Fruit fly (Drosophila melanogaster): ENCODE results near the gene Gba1a.

The Gba1a gene

dm6 chr3R:23732990-23733512 lies 32.6 kb downstream of the Gba1a start, which contains the start of the genes Hmgcr and Rpn9 (continued):
- TF ChIP-seq Taf1 (GFP tag; IDR thresholded peaks at IDR 0.05): no peak
- TF ChIP-seq CG8089 (GFP tag; optimal IDR thresholded peaks at IDR 0.05): peak; percentile 0
- no peak for TF ChIP-seq cato (GFP tag; optimal IDR thresholded peaks at IDR 0.05; ENCODE audit: borderline replicate concordance)
- no peak for TF ChIP-seq CG4404 (GFP tag; IDR thresholded peaks at IDR 0.05)
- TF ChIP-seq CG14014 (GFP tag; IDR thresholded peaks at IDR 0.05): no peak
- peak; percentile 35 for TF ChIP-seq kay (GFP tag; optimal IDR thresholded peaks at IDR 0.05)
- no peak for TF ChIP-seq zfh2 (GFP tag; optimal IDR thresholded peaks at IDR 0.05)
- no peak for TF ChIP-seq ase (GFP tag; IDR thresholded peaks at IDR 0.05)
- TF ChIP-seq zen2 (GFP tag; IDR thresholded peaks at IDR 0.05; ENCODE audit: partially characterized antibody): 0 out of 3 replicates have a peak, but pooled peaks have one; percentile 5
- peak; percentile 9 for TF ChIP-seq CG8359 (GFP tag; optimal IDR thresholded peaks at IDR 0.05; ENCODE audit: borderline replicate concordance)
- TF ChIP-seq dmrt11E (tag; optimal IDR thresholded peaks at IDR 0.05): no peak
- TF ChIP-seq btn (GFP tag; optimal IDR thresholded peaks at IDR 0.05): no peak
- no peak for TF ChIP-seq CG8281 (tag; optimal IDR thresholded peaks at IDR 0.05)
- no peak for TF ChIP-seq CG18599 (GFP tag; optimal IDR thresholded peaks at IDR 0.05)
- no peak for TF ChIP-seq aop (GFP tag; IDR thresholded peaks at IDR 0.05)
- peak; percentile 14 to 24 for TF ChIP-seq dpn (GFP tag; optimal IDR thresholded peaks at IDR 0.05)
- TF ChIP-seq CG4360 (GFP tag; IDR thresholded peaks at IDR 0.05): no peak
- peak; percentile 22 for TF ChIP-seq nau (GFP tag; optimal IDR thresholded peaks at IDR 0.05)
- peak; percentile 73 for TF ChIP-seq MBD-R2 (GFP tag; IDR thresholded peaks at IDR 0.05)
- peak; percentile 92 for TF ChIP-seq Ets97D (GFP tag; optimal IDR thresholded peaks at IDR 0.05)
- no peak for TF ChIP-seq Kr (GFP tag; optimal IDR thresholded peaks at IDR 0.05)
- no peak for TF ChIP-seq Bteb2 (GFP tag; optimal IDR thresholded peaks at IDR 0.05)
- TF ChIP-seq disco-r (GFP tag; optimal IDR thresholded peaks at IDR 0.05): no peak
- no peak for TF ChIP-seq CG11093 (GFP tag; IDR thresholded peaks at IDR 0.05)
- TF ChIP-seq B-H1 (GFP tag; IDR thresholded peaks at IDR 0.05): no peak
- no peak for TF ChIP-seq Doc3 (GFP tag; IDR thresholded peaks at IDR 0.05; ENCODE audit: partially characterized antibody)
- no peak for TF ChIP-seq CG1647 (GFP tag; optimal IDR thresholded peaks at IDR 0.05)
- no peak for TF ChIP-seq cas (GFP tag; IDR thresholded peaks at IDR 0.05)
- no peak for TF ChIP-seq CG16813 (GFP tag; IDR thresholded peaks at IDR 0.05; ENCODE audit: partially characterized antibody)
- TF ChIP-seq CG18764 (GFP tag; optimal IDR thresholded peaks at IDR 0.05): no peak
- TF ChIP-seq CG2129 (GFP tag; IDR thresholded peaks at IDR 0.05; ENCODE audit: partially characterized antibody): no peak
- peak; percentile 24 for TF ChIP-seq CG3995 (GFP tag; optimal IDR thresholded peaks at IDR 0.05)
- TF ChIP-seq sim (GFP tag; IDR thresholded peaks at IDR 0.05): no peak
- TF ChIP-seq CG9727 (GFP tag; optimal IDR thresholded peaks at IDR 0.05): no peak
- no peak for TF ChIP-seq CG12071 (GFP tag; optimal IDR thresholded peaks at IDR 0.05)
- peak; percentile 26; the same call in 1 of the 2 replicates for TF ChIP-seq onecut (GFP tag; IDR thresholded peaks at IDR 0.05)
- peak; percentile 27 for TF ChIP-seq CG2120 (GFP tag; optimal IDR thresholded peaks at IDR 0.05)
- no peak for TF ChIP-seq HHEX (GFP tag; optimal IDR thresholded peaks at IDR 0.05)
- no peak for TF ChIP-seq CG16779 (GFP tag; IDR thresholded peaks at IDR 0.05)
- peak; percentile 16 for TF ChIP-seq CG15269 (tag; optimal IDR thresholded peaks at IDR 0.05)
- TF ChIP-seq CG6683 (GFP tag; optimal IDR thresholded peaks at IDR 0.05): no peak
- TF ChIP-seq Nf-YC (tag; optimal IDR thresholded peaks at IDR 0.05): peak; percentile 38
- no peak for TF ChIP-seq CG32767 (GFP tag; IDR thresholded peaks at IDR 0.05)
- peak; percentile 58 for TF ChIP-seq CG9437 (GFP tag; optimal IDR thresholded peaks at IDR 0.05)
- TF ChIP-seq CG10267 (tag; optimal IDR thresholded peaks at IDR 0.05): peak; percentile 68
- TF ChIP-seq Pdp1 (GFP tag; optimal IDR thresholded peaks at IDR 0.05): peak in 1 of 2 experiments; percentile 99
- TF ChIP-seq Trl (optimal IDR thresholded peaks at IDR 0.05): no peak
- no peak for TF ChIP-seq Trl (GFP tag; optimal IDR thresholded peaks at IDR 0.05)
- TF ChIP-seq chm (GFP tag; IDR thresholded peaks at IDR 0.05): peak; percentile 70; the same call in 1 of the 2 replicates
- no peak for TF ChIP-seq Dbx (GFP tag; IDR thresholded peaks at IDR 0.05)
- no peak for TF ChIP-seq NFAT (GFP tag; IDR thresholded peaks at IDR 0.05)
